Fruit fly (Drosophila melanogaster) whole organism, embryonic: ENCODE data around the gene CG7766.

Experiments used
- CG10543 ChIP-seq: fragments of 200-800 bp; sonication (Bioruptor generic); optimal IDR thresholded peaks from 3 replicates; lab custom pipeline; 2017; ENCODE audit warnings: missing biosample characterization, mild to moderate bottlenecking, missing genetic modification characterization, moderate library complexity
- CG13123 ChIP-seq: fragments of 200-800 bp; sonication (Bioruptor generic); optimal IDR thresholded peaks from 2 replicates; lab custom pipeline; 2016; ENCODE audit warnings: missing biosample characterization, missing genetic modification characterization
- CG13894 ChIP-seq: fragments of 200-800 bp; sonication (Bioruptor generic); optimal IDR thresholded peaks from 3 replicates; lab custom pipeline; 2018; ENCODE audit warnings: missing biosample characterization, mild to moderate bottlenecking, missing genetic modification characterization, moderate library complexity
- CG14014 ChIP-seq: fragments of 200-800 bp; sonication (Bioruptor generic); IDR thresholded peaks from 2 replicates; pipeline ENCODE4 v1.3.6; 2022; ENCODE audit warnings: missing biosample characterization, missing genetic modification characterization
- CG15011 ChIP-seq: fragments of 200-800 bp; sonication (Bioruptor generic); optimal IDR thresholded peaks from 3 replicates; lab custom pipeline; 2018; ENCODE audit warnings: missing biosample characterization, mild to moderate bottlenecking, missing genetic modification characterization
- CG15269 ChIP-seq: fragments of 200-800 bp; sonication (Bioruptor generic); optimal IDR thresholded peaks from 2 replicates; lab custom pipeline; 2018; ENCODE audit warnings: missing biosample characterization, mild to moderate bottlenecking, missing genetic modification characterization, moderate library complexity
- CG15479 ChIP-seq: fragments of 200-800 bp; sonication (Bioruptor generic); optimal IDR thresholded peaks from 3 replicates; lab custom pipeline; 2019; ENCODE audit warnings: missing biosample characterization, mild to moderate bottlenecking, missing genetic modification characterization, moderate library complexity
- CG1792 ChIP-seq: fragments of 200-800 bp; sonication (Bioruptor generic); optimal IDR thresholded peaks from 2 replicates; lab custom pipeline; 2016; ENCODE audit warnings: missing biosample characterization, missing genetic modification characterization
- CG1832 ChIP-seq: fragments of 200-800 bp; sonication (Bioruptor generic); optimal IDR thresholded peaks from 2 replicates; lab custom pipeline; 2017; ENCODE audit warnings: missing biosample characterization, mild to moderate bottlenecking, missing genetic modification characterization, inconsistent platforms
- CG18599 ChIP-seq: fragments of 200-800 bp; sonication (Bioruptor generic); optimal IDR thresholded peaks from 3 replicates; lab custom pipeline; 2017; ENCODE audit warnings: missing biosample characterization, missing genetic modification characterization, mild to moderate bottlenecking, moderate library complexity, missing genetic modification reagents
- CG2129 ChIP-seq: fragments of 200-800 bp; sonication (Bioruptor generic); IDR thresholded peaks from 2 replicates; pipeline ENCODE4 v1.3.6; 2022; ENCODE audit warnings: missing biosample characterization, missing genetic modification characterization; ENCODE audit not compliant: partially characterized antibody
- CG3065 ChIP-seq: fragments of 200-800 bp; sonication (Bioruptor generic); optimal IDR thresholded peaks from 2 replicates; lab custom pipeline; 2016; ENCODE audit warnings: missing biosample characterization, missing genetic modification characterization
- CG34376 ChIP-seq: fragments of 200-800 bp; sonication (Bioruptor generic); optimal IDR thresholded peaks from 2 replicates; lab custom pipeline; 2018; ENCODE audit warnings: missing biosample characterization, mild to moderate bottlenecking, missing genetic modification characterization
- CG3726 ChIP-seq: fragments of 200-800 bp; sonication (Bioruptor generic); IDR thresholded peaks from 3 replicates; pipeline ENCODE4, ENCODE4 v1.3.6; 2022; ENCODE audit warnings: missing biosample characterization, missing genetic modification characterization
- CG42726 ChIP-seq: fragments of 200-800 bp; sonication (Bioruptor generic); IDR thresholded peaks from 2 replicates; pipeline ENCODE4 v1.3.6; 2022; ENCODE audit warnings: missing biosample characterization, missing genetic modification characterization; ENCODE audit not compliant: partially characterized antibody
- CG5180 ChIP-seq: fragments of 200-800 bp; sonication (Bioruptor generic); optimal IDR thresholded peaks from 3 replicates; lab custom pipeline; 2017; ENCODE audit warnings: missing biosample characterization, missing genetic modification characterization, mild to moderate bottlenecking, moderate library complexity, missing genetic modification reagents
- CG6175 ChIP-seq: fragments of 200-800 bp; sonication (Bioruptor generic); IDR thresholded peaks from 3 replicates; pipeline ENCODE4 v1.3.6; 2022; ENCODE audit warnings: missing biosample characterization, missing genetic modification characterization
- CG7786 ChIP-seq: fragments of 200-800 bp; sonication (Bioruptor generic); optimal IDR thresholded peaks from 2 replicates; lab custom pipeline; 2016; ENCODE audit warnings: missing biosample characterization, missing genetic modification characterization
- D19A ChIP-seq: fragments of 200-800 bp; optimal IDR thresholded peaks from 3 replicates; lab custom pipeline; 2019; ENCODE audit warnings: missing biosample characterization, mild to moderate bottlenecking, missing genetic modification characterization, moderate library complexity
- Dad ChIP-seq: fragments of 200-800 bp; sonication (Bioruptor generic); optimal IDR thresholded peaks from 3 replicates; lab custom pipeline; 2016; ENCODE audit warnings: missing biosample characterization, missing genetic modification characterization
- Dbx ChIP-seq: fragments of 200-800 bp; sonication (Bioruptor generic); IDR thresholded peaks from 3 replicates; pipeline ENCODE4 v1.3.6; 2022; ENCODE audit warnings: missing biosample characterization, missing genetic modification characterization
- Deaf1 ChIP-seq: fragments of 200-800 bp; optimal IDR thresholded peaks from 3 replicates; lab custom pipeline; 2019; ENCODE audit warnings: missing biosample characterization, mild to moderate bottlenecking, missing genetic modification characterization, moderate library complexity
- Doc2 ChIP-seq: fragments of 200-800 bp; sonication (Bioruptor generic); IDR thresholded peaks from 2 replicates; pipeline ENCODE4 v1.3.6; 2022; ENCODE audit warnings: missing biosample characterization, missing genetic modification characterization
- Ets97D ChIP-seq: fragments of 200-800 bp; sonication (Bioruptor generic); optimal IDR thresholded peaks from 3 replicates; lab custom pipeline; 2016; ENCODE audit warnings: missing biosample characterization, missing genetic modification characterization
- Fer1 ChIP-seq: fragments of 200-800 bp; sonication (Bioruptor generic); optimal IDR thresholded peaks from 2 replicates; lab custom pipeline; 2017; ENCODE audit warnings: missing biosample characterization, mild to moderate bottlenecking, missing genetic modification characterization
- Fer3 ChIP-seq: fragments of 200-800 bp; sonication (Bioruptor generic); optimal IDR thresholded peaks from 2 replicates; lab custom pipeline; 2018; ENCODE audit warnings: missing biosample characterization, mild to moderate bottlenecking, missing genetic modification characterization, moderate library complexity
- GATAe ChIP-seq: fragments of 200-800 bp; sonication (Bioruptor generic); conservative IDR thresholded peaks from 2 replicates; pipeline ENCODE4 v1.3.6; 2022; ENCODE audit warnings: missing biosample characterization, missing genetic modification characterization
- HHEX ChIP-seq: fragments of 200-800 bp; sonication (Bioruptor generic); optimal IDR thresholded peaks from 3 replicates; lab custom pipeline; 2017; ENCODE audit warnings: missing biosample characterization, mild to moderate bottlenecking, missing genetic modification characterization, missing genetic modification reagents
- HmgZ ChIP-seq: fragments of 200-800 bp; sonication (Bioruptor generic); optimal IDR thresholded peaks from 2 replicates; lab custom pipeline; 2018; ENCODE audit warnings: missing biosample characterization, mild to moderate bottlenecking, missing genetic modification characterization
- Hsf ChIP-seq: fragments of 200-800 bp; sonication (Bioruptor generic); optimal IDR thresholded peaks from 3 replicates; lab custom pipeline; 2016; ENCODE audit warnings: missing biosample characterization, missing genetic modification characterization
- Med ChIP-seq: fragments of 200-800 bp; sonication (Bioruptor generic); peaks from one replicate; lab custom pipeline; 2016; ENCODE audit warnings: missing biosample characterization, missing genetic modification characterization, mild to moderate bottlenecking, inconsistent platforms, moderate library complexity
- NFAT ChIP-seq: fragments of 200-800 bp; sonication (Bioruptor generic); IDR thresholded peaks from 2 replicates; pipeline ENCODE4 v1.3.6; 2022; ENCODE audit warnings: missing biosample characterization, missing genetic modification characterization
- Optix ChIP-seq: fragments of 200-800 bp; sonication (Bioruptor generic); IDR thresholded peaks from 3 replicates; pipeline ENCODE4 v1.3.6; 2022; ENCODE audit warnings: missing biosample characterization, missing genetic modification characterization
- Vsx1 ChIP-seq: fragments of 200-800 bp; sonication (Bioruptor generic); optimal IDR thresholded peaks from 2 replicates; lab custom pipeline; 2017; ENCODE audit warnings: missing biosample characterization, mild to moderate bottlenecking, missing genetic modification characterization, missing genetic modification reagents
- az2 ChIP-seq: fragments of 200-800 bp; sonication (Bioruptor generic); optimal IDR thresholded peaks from 3 replicates; lab custom pipeline; 2016; ENCODE audit warnings: missing biosample characterization, missing genetic modification characterization
- chinmo ChIP-seq: fragments of 200-800 bp; sonication (Bioruptor generic); IDR thresholded peaks from 4 replicates; pipeline ENCODE4 v1.3.6; 2022; ENCODE audit warnings: missing biosample characterization, missing genetic modification characterization; ENCODE audit not compliant: partially characterized antibody
- crol ChIP-seq: fragments of 200-800 bp; sonication (Bioruptor generic); IDR thresholded peaks from 2 replicates; pipeline ENCODE4 v1.3.6; 2022; ENCODE audit warnings: missing biosample characterization, missing genetic modification characterization
- exex ChIP-seq: fragments of 200-800 bp; sonication (Bioruptor generic); optimal IDR thresholded peaks from 4 replicates; lab custom pipeline; 2018; ENCODE audit warnings: missing biosample characterization, mild to moderate bottlenecking, missing genetic modification characterization, moderate library complexity
- grn ChIP-seq: fragments of 200-800 bp; sonication (Bioruptor generic); optimal IDR thresholded peaks from 3 replicates; lab custom pipeline; 2017; ENCODE audit warnings: missing biosample characterization, missing genetic modification characterization
- insv ChIP-seq, 2 experiments: fragments of 200-800 bp; sonication (Bioruptor generic); optimal IDR thresholded peaks; 3 replicates each; lab custom pipeline; 2016 to 2018; ENCODE audit warnings: missing biosample characterization in 2 of 2, missing genetic modification characterization in 2 of 2
- mirr ChIP-seq: fragments of 200-800 bp; sonication (Bioruptor generic); optimal IDR thresholded peaks from 3 replicates; lab custom pipeline; 2018; ENCODE audit warnings: missing biosample characterization, mild to moderate bottlenecking, missing genetic modification characterization
- pfk ChIP-seq: fragments of 200-800 bp; sonication (Bioruptor generic); optimal IDR thresholded peaks from 2 replicates; lab custom pipeline; 2018; ENCODE audit warnings: missing biosample characterization, mild to moderate bottlenecking, missing genetic modification characterization, moderate library complexity
- pros ChIP-seq: fragments of 200-800 bp; sonication (Bioruptor generic); optimal IDR thresholded peaks from 3 replicates; lab custom pipeline; 2019; ENCODE audit warnings: missing biosample characterization, mild to moderate bottlenecking, missing genetic modification characterization, moderate library complexity
- slou ChIP-seq: fragments of 200-800 bp; sonication (Bioruptor generic); optimal IDR thresholded peaks from 3 replicates; lab custom pipeline; 2016; ENCODE audit warnings: missing biosample characterization, missing genetic modification characterization
- sug ChIP-seq: fragments of 200-800 bp; optimal IDR thresholded peaks from 2 replicates; lab custom pipeline; 2019; ENCODE audit warnings: missing biosample characterization, mild to moderate bottlenecking, missing genetic modification characterization, moderate library complexity
- zen2 ChIP-seq: fragments of 200-800 bp; sonication (Bioruptor generic); IDR thresholded peaks from 3 replicates; pipeline ENCODE4 v1.3.6; 2022; ENCODE audit warnings: missing biosample characterization, missing genetic modification characterization; ENCODE audit not compliant: partially characterized antibody

CG7766 gene

DNA sequence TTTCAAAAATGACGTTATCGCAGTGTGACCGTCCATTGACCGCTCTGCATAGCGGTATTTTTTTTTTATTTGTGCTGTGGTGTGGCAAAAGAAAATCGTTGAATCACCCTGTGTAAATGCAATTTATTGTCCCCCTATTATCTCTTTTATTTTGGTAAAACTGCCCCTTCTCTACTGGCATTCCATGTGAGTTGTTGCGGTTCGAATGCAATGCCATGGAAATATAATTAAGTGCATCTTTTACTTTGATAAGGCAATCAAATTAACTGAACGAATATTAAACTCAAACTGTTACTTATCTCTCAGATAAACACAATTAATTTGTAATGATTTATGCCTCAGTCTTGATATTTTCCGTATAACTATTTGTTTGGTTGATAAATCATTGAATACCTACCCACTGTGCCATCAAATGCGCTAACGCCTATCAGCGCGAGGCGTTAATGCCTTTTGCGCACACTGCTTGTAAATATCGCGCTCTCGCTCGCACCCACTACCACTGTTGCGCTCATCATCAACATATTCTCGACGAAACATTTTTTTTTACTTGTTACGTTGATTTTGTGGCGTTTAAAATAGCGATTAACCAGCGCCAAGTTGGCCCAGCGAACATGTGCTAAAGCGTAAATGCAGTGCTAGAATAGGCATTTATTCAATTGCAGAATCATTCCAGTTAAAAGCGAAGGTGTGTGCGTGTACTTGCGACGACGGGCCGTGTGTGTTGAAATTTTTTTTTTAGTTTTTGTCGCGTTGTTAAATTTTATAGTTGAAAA, 5.7 kb upstream of the CG7766 start (continued):
- TF ChIP-seq CG14014 (GFP tag; lab: Robert Waterston, UW) (no peak), Hsf (GFP tag; lab: Kevin White, UChicago) (peak; percentile 69), CG2129 (no peak), CG3726 (no peak), az2 (GFP tag; lab: Kevin White, UChicago) (peak; percentile 49), slou (GFP tag; lab: Kevin White, UChicago) (no peak), CG15479 (GFP tag; lab: Kevin White, UChicago) (peak; percentile 75), Fer3 (tag; lab: Kevin White, UChicago) (peak; percentile 18), zen2 (GFP tag; lab: Robert Waterston, UW) (no peak), Ets97D (peak; percentile 6), Optix (GFP tag; lab: Robert Waterston, UW) (peak; percentile 41; the same call in 1 of the 3 replicates), CG18599 (GFP tag; lab: Kevin White, UChicago) (peak; percentile 38), CG1832 (GFP tag; lab: Kevin White, UChicago) (peak; percentile 52), CG1792 (GFP tag; lab: Kevin White, UChicago) (peak; percentile 3), D19A (tag; lab: Kevin White, UChicago) (no peak), CG15269 (no peak), CG7786 (peak; percentile 28), CG13123 (no peak), HHEX (GFP tag; lab: Kevin White, UChicago) (peak; percentile 13), Dad (peak; percentile 36), Doc2 (GFP tag; lab: Robert Waterston, UW) (no peak), CG42726 (GFP tag; lab: Robert Waterston, UW) (no peak), CG15011 (GFP tag; lab: Kevin White, UChicago) (no peak), insv (GFP tag; optimal IDR thresholded peaks at IDR 0.05; lab: Kevin White, UChicago) (no peak), NFAT (no peak)

dm6 chrX:9108387-9108786, 4.8 kb upstream of the CG7766 start, which contains the start of gene AP-1gamma:
TSS of gene AP-1gamma (plus strand) at chrX:9108691.
- TF ChIP-seq chinmo (GFP tag; lab: Robert Waterston, UW) = 0 out of 4 replicates have a peak, but pooled peaks have one; percentile 47
- TF ChIP-seq CG18599 (GFP tag; lab: Kevin White, UChicago) = peak; percentile 1
- peak; percentile 33; the same call in 1 of the 2 replicates for TF ChIP-seq GATAe
- peak; percentile 91 for TF ChIP-seq exex
- TF ChIP-seq Dbx (GFP tag; lab: Robert Waterston, UW) = 0 out of 3 replicates have a peak, but pooled peaks have one; percentile 18
- TF ChIP-seq Vsx1 (GFP tag; lab: Kevin White, UChicago) = no peak
- TF ChIP-seq Fer1 (GFP tag; lab: Kevin White, UChicago) = peak; percentile 48
- TF ChIP-seq CG13894 = no peak
- no peak; the same call in 1 of the 2 replicates for TF ChIP-seq crol (GFP tag; lab: Robert Waterston, UW)
- peak; percentile 2 for TF ChIP-seq CG5180 (GFP tag; lab: Kevin White, UChicago)
- peak; percentile 93 for TF ChIP-seq sug
- peak; percentile 82 for TF ChIP-seq Deaf1
- TF ChIP-seq HmgZ (tag; lab: Kevin White, UChicago) = peak; percentile 7
- peak; percentile 86 for TF ChIP-seq CG6175 (GFP tag; lab: Robert Waterston, UW)
- peak; percentile 40 for TF ChIP-seq grn (GFP tag; lab: Kevin White, UChicago)
- no peak for TF ChIP-seq HHEX (GFP tag; lab: Kevin White, UChicago)
- TF ChIP-seq pfk (GFP tag; lab: Kevin White, UChicago) = peak; percentile 72
- peak; percentile 76 for TF ChIP-seq CG34376 (GFP tag; lab: Kevin White, UChicago)
- TF ChIP-seq CG10543 (GFP tag; lab: Kevin White, UChicago) = peak; percentile 85
- TF ChIP-seq Med (GFP tag; lab: Kevin White, UChicago) = peak; percentile 41
- no peak for TF ChIP-seq CG3065
- TF ChIP-seq mirr (GFP tag; lab: Kevin White, UChicago) = peak; percentile 78
- peak; percentile 10 for TF ChIP-seq pros (GFP tag; lab: Kevin White, UChicago)
